Worm (Caenorhabditis elegans) whole organism, young adult: Measurements from ENCODE around the gene C13A10.1.

Source experiments
- B0019.2 ChIP-seq: fragments of 200-800 bp; sonication (Bioruptor generic); conservative IDR thresholded peaks from 2 replicates; pipeline ENCODE4 v1.3.6; 2022; ENCODE audit warnings: missing genetic modification reagents, missing genetic modification characterization, missing compliant biosample characterization
- B0261.1 ChIP-seq: sonication (generic microtip); optimal IDR thresholded peaks from 2 replicates; lab custom pipeline; 2016; ENCODE audit warnings: mild to moderate bottlenecking, missing genetic modification characterization, moderate library complexity, missing compliant biosample characterization
- F10E7.11 ChIP-seq: sonication (generic microtip); optimal IDR thresholded peaks from 2 replicates; lab custom pipeline; 2017; ENCODE audit warnings: mild to moderate bottlenecking, missing genetic modification characterization, moderate library complexity, missing compliant biosample characterization
- F22D6.2 ChIP-seq: sonication (generic microtip); optimal IDR thresholded peaks from 2 replicates; lab custom pipeline; 2016; ENCODE audit warnings: mild to moderate bottlenecking, missing genetic modification characterization, missing compliant biosample characterization
- F33H1.4 ChIP-seq: fragments of 200-800 bp; sonication (Bioruptor generic); IDR thresholded peaks from 2 replicates; pipeline ENCODE4 v1.3.6; 2022; ENCODE audit warnings: missing genetic modification reagents, missing genetic modification characterization, missing compliant biosample characterization
- F52B5.7 ChIP-seq: sonication (generic microtip); optimal IDR thresholded peaks from 2 replicates; lab custom pipeline; 2016; ENCODE audit warnings: mild to moderate bottlenecking, missing genetic modification characterization, missing compliant biosample characterization
- Y56A3A.18 ChIP-seq: fragments of 200-800 bp; sonication (Bioruptor generic); IDR thresholded peaks from 2 replicates; pipeline ENCODE4 v1.3.6; 2022; ENCODE audit warnings: missing genetic modification reagents, missing genetic modification characterization, missing compliant biosample characterization
- akir-1 ChIP-seq: fragments of 200-800 bp; sonication (Bioruptor generic); optimal IDR thresholded peaks from 2 replicates; lab custom pipeline; 2018; ENCODE audit warnings: mild to moderate bottlenecking, missing genetic modification characterization, moderate library complexity, missing compliant biosample characterization
- ama-1 ChIP-seq, 3 experiments: fragments of 150-350 bp in 1 of 3; sonication (generic microtip) in 2 of 3; optimal IDR thresholded peaks; 2 replicates each; lab custom pipeline; 2014 to 2018; ENCODE audit warnings: missing biosample characterization in 2 of 3, missing genetic modification characterization in 2 of 3, missing genetic modification reagents in 2 of 3
- aptf-3 ChIP-seq: fragments of 200-800 bp; sonication (Bioruptor generic); IDR thresholded peaks from 2 replicates; pipeline ENCODE4 v1.3.6; 2022; ENCODE audit warnings: missing genetic modification characterization, missing compliant biosample characterization
- atf-7 ChIP-seq: sonication (generic microtip); optimal IDR thresholded peaks from 2 replicates; lab custom pipeline; 2017; ENCODE audit warnings: mild to moderate bottlenecking, missing genetic modification characterization, missing compliant biosample characterization
- attf-5 ChIP-seq: fragments of 200-800 bp; sonication (Bioruptor generic); optimal IDR thresholded peaks from 2 replicates; lab custom pipeline; 2018; ENCODE audit warnings: mild to moderate bottlenecking, missing genetic modification characterization, missing compliant biosample characterization
- cebp-1 ChIP-seq, 2 experiments: fragments of 200-800 bp in 1 of 2; sonication (Bioruptor generic) in 1 of 2; sonication (generic microtip) in 1 of 2; IDR thresholded peaks in 1 of 2; optimal IDR thresholded peaks in 1 of 2; 2 replicates each; pipeline versions ENCODE4 v1.3.6 to Lab custom; 2017 to 2022; ENCODE audit warnings: missing compliant biosample characterization in 2 of 2, missing genetic modification characterization in 2 of 2, mild to moderate bottlenecking in 1 of 2, missing genetic modification reagents in 1 of 2, moderate library complexity in 1 of 2
- cebp-2 ChIP-seq: fragments of 200-800 bp; sonication (Bioruptor generic); IDR thresholded peaks from 2 replicates; pipeline ENCODE4 v1.3.6; 2022; ENCODE audit warnings: missing genetic modification characterization, missing compliant biosample characterization
- ceh-91 ChIP-seq: fragments of 200-800 bp; sonication (Bioruptor generic); IDR thresholded peaks from 2 replicates; pipeline ENCODE4 v1.3.6; 2022; ENCODE audit warnings: missing genetic modification reagents, missing genetic modification characterization, missing compliant biosample characterization
- dox-1 ChIP-seq: fragments of 200-800 bp; sonication (Bioruptor generic); IDR thresholded peaks from 2 replicates; pipeline ENCODE4 v1.3.6; 2022; ENCODE audit warnings: missing genetic modification reagents, missing genetic modification characterization, missing compliant biosample characterization
- dpl-1 ChIP-seq: fragments of 150-350 bp; optimal IDR thresholded peaks from 2 replicates; lab custom pipeline; 2014; ENCODE audit warnings: missing biosample characterization, missing genetic modification reagents, missing genetic modification characterization
- ekl-4 ChIP-seq: fragments of 200-800 bp; sonication (Bioruptor generic); IDR thresholded peaks from 2 replicates; pipeline ENCODE4 v1.3.6; 2022; ENCODE audit warnings: missing genetic modification reagents, missing genetic modification characterization, missing compliant biosample characterization
- ets-4 ChIP-seq: fragments of 200-800 bp; sonication (Bioruptor generic); optimal IDR thresholded peaks from 2 replicates; lab custom pipeline; 2018; ENCODE audit warnings: mild to moderate bottlenecking, missing genetic modification characterization, missing compliant biosample characterization
- him-1 ChIP-seq: sonication (generic microtip); optimal IDR thresholded peaks from 2 replicates; lab custom pipeline; 2016; ENCODE audit warnings: missing genotype, missing genetic modification reagents, missing genetic modification characterization, missing compliant biosample characterization
- hlh-26 ChIP-seq: fragments of 200-800 bp; sonication (Bioruptor generic); conservative IDR thresholded peaks from 2 replicates; pipeline ENCODE4 v1.3.6; 2022; ENCODE audit warnings: missing genetic modification reagents, missing genetic modification characterization, missing compliant biosample characterization
- hsf-1 ChIP-seq: fragments of 200-800 bp; sonication (Bioruptor generic); IDR thresholded peaks from 2 replicates; pipeline ENCODE4 v1.3.6; 2022; ENCODE audit warnings: missing genetic modification reagents, missing genetic modification characterization, missing compliant biosample characterization
- lag-1 ChIP-seq: fragments of 200-800 bp; sonication (Bioruptor generic); IDR thresholded peaks from 2 replicates; pipeline ENCODE4 v1.3.6; 2022; ENCODE audit warnings: missing genetic modification reagents, missing genetic modification characterization, missing compliant biosample characterization
- let-526 ChIP-seq: fragments of 200-800 bp; sonication (Bioruptor generic); IDR thresholded peaks from 2 replicates; pipeline ENCODE4 v1.3.6; 2022; ENCODE audit warnings: missing genetic modification reagents, missing genetic modification characterization, missing compliant biosample characterization
- let-607 ChIP-seq, 2 experiments: fragments of 200-800 bp in 1 of 2; sonication (Bioruptor generic) in 1 of 2; sonication (generic microtip) in 1 of 2; optimal IDR thresholded peaks; 2 replicates each; lab custom pipeline; 2016 to 2018; ENCODE audit warnings: mild to moderate bottlenecking in 2 of 2, missing compliant biosample characterization in 2 of 2, missing genetic modification characterization in 2 of 2, moderate library complexity in 2 of 2, missing genotype in 1 of 2
- lin-40 ChIP-seq: sonication (generic microtip); optimal IDR thresholded peaks from 2 replicates; lab custom pipeline; 2016; ENCODE audit warnings: missing genetic modification characterization, mild to moderate bottlenecking, missing compliant biosample characterization, missing genotype, missing genetic modification reagents
- lir-1 ChIP-seq: fragments of 200-800 bp; sonication (Bioruptor generic); conservative IDR thresholded peaks from 2 replicates; pipeline ENCODE4 v1.3.6; 2022; ENCODE audit warnings: missing genetic modification reagents, missing genetic modification characterization, missing compliant biosample characterization
- lsy-27 ChIP-seq: sonication (generic microtip); optimal IDR thresholded peaks from 2 replicates; lab custom pipeline; 2017; ENCODE audit warnings: missing genetic modification characterization, mild to moderate bottlenecking, missing compliant biosample characterization, antibody characterized with exemption, missing genotype, borderline replicate concordance; ENCODE audit not compliant: insufficient read depth
- nhr-27 ChIP-seq: fragments of 200-800 bp; sonication (Bioruptor generic); optimal IDR thresholded peaks from 2 replicates; lab custom pipeline; 2018; ENCODE audit warnings: mild to moderate bottlenecking, missing genetic modification characterization, moderate library complexity, missing compliant biosample characterization
- rpc-1 ChIP-seq, 2 experiments: fragments of 150-350 bp in 1 of 2; sonication (generic microtip) in 1 of 2; optimal IDR thresholded peaks; 2 replicates each; lab custom pipeline; 2014 to 2018; ENCODE audit warnings: missing biosample characterization in 1 of 2, missing genetic modification characterization in 1 of 2, missing genetic modification reagents in 1 of 2, missing genotype in 1 of 2
- snpc-1.1 ChIP-seq: sonication (generic microtip); optimal IDR thresholded peaks from 2 replicates; lab custom pipeline; 2017; ENCODE audit warnings: missing genetic modification characterization, mild to moderate bottlenecking, missing compliant biosample characterization, antibody characterized with exemption, moderate library complexity, missing genotype, missing genetic modification reagents; ENCODE audit not compliant: insufficient read depth
- snpc-1.3 ChIP-seq: sonication (generic microtip); optimal IDR thresholded peaks from 2 replicates; lab custom pipeline; 2017; ENCODE audit warnings: missing genetic modification characterization, mild to moderate bottlenecking, missing compliant biosample characterization, antibody characterized with exemption, moderate library complexity, missing genotype, missing genetic modification reagents; ENCODE audit not compliant: insufficient read depth
- snpc-3.4 ChIP-seq: sonication (generic microtip); optimal IDR thresholded peaks from 2 replicates; lab custom pipeline; 2017; ENCODE audit warnings: missing genetic modification characterization, mild to moderate bottlenecking, missing compliant biosample characterization, antibody characterized with exemption, moderate library complexity, missing genotype, missing genetic modification reagents
- tbp1 ChIP-seq: fragments of 200-800 bp; sonication (Bioruptor generic); optimal IDR thresholded peaks from 2 replicates; lab custom pipeline; 2018; ENCODE audit warnings: mild to moderate bottlenecking, missing genetic modification characterization, missing compliant biosample characterization
- tbx-9 ChIP-seq: sonication (generic microtip); optimal IDR thresholded peaks from 2 replicates; lab custom pipeline; 2016; ENCODE audit warnings: borderline replicate concordance, missing genetic modification characterization, inconsistent platforms, missing compliant biosample characterization
- tlf-1 ChIP-seq: fragments of 200-800 bp; sonication (Bioruptor generic); optimal IDR thresholded peaks from 2 replicates; lab custom pipeline; 2018; ENCODE audit warnings: mild to moderate bottlenecking, missing genetic modification characterization, missing compliant biosample characterization
- unc-62 ChIP-seq: fragments of 150-350 bp; optimal IDR thresholded peaks from 2 replicates; lab custom pipeline; 2014; ENCODE audit warnings: missing biosample characterization, missing genetic modification reagents, missing genetic modification characterization
- ztf-25 ChIP-seq: fragments of 200-800 bp; sonication (Bioruptor generic); IDR thresholded peaks from 2 replicates; pipeline ENCODE4 v1.3.6; 2022; ENCODE audit warnings: missing genetic modification reagents, missing genetic modification characterization, missing compliant biosample characterization
- ztf-26 ChIP-seq: sonication (generic microtip); optimal IDR thresholded peaks from 2 replicates; lab custom pipeline; 2017; ENCODE audit warnings: missing genetic modification characterization, missing compliant biosample characterization

C13A10.1 gene

DNA sequence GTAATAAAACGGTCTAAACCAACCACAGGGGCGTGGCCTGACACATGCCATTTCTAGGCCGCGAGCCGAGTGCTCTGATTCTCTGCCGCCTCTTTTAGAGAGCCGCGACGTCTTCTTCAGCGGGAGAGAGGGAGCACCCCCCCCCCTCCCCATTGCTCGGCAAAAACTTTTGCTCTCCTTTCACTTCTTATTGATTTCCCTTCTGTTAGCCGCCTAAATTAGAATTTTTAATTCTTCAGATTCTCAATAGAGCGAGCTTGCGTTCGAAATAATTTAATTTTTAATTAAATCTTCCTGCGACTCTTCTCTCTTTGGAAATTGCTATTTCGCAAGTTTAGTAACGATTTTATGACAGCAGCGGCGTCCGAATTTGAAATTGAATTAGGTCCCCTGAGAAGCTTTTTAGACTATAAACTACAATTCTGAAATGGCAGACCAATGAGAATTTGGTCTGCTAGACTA lies 32.2 kb downstream of the C13A10.1 start (continued):
- TF ChIP-seq ama-1 (optimal IDR thresholded peaks at IDR 0.05; lab: Kevin White, UChicago), result no peak
- peak in 1 of 2 experiments; percentile 1 for TF ChIP-seq ama-1 (GFP tag; optimal IDR thresholded peaks at IDR 0.05; lab: Kevin White, UChicago)
- no peak for TF ChIP-seq let-526 (GFP tag; lab: Robert Waterston, UW)
- peak; percentile 83 for TF ChIP-seq attf-5 (GFP tag; lab: Kevin White, UChicago)
- TF ChIP-seq atf-7, result peak; percentile 34
- no peak for TF ChIP-seq him-1 (tag; lab: Kevin White, UChicago)
- peak; percentile 71 for TF ChIP-seq F52B5.7 (tag; lab: Kevin White, UChicago)
- no peak for TF ChIP-seq dpl-1 (GFP tag; lab: Kevin White, UChicago)
- TF ChIP-seq dox-1 (GFP tag; lab: Robert Waterston, UW), result 0 out of 2 replicates have a peak, but pooled peaks have one; percentile 40
- peak; percentile 2 for TF ChIP-seq snpc-3.4 (tag; lab: Kevin White, UChicago)
- TF ChIP-seq tbx-9, result no peak
- TF ChIP-seq B0019.2, result no peak
- TF ChIP-seq ekl-4, result peak; percentile 76
- no peak for TF ChIP-seq lsy-27 (tag; lab: Kevin White, UChicago)
- no peak for TF ChIP-seq let-607 (tag; optimal IDR thresholded peaks at IDR 0.05; lab: Kevin White, UChicago)
- no peak for TF ChIP-seq cebp-1 (GFP tag; IDR thresholded peaks at IDR 0.05; lab: Robert Waterston, UW)
- TF ChIP-seq cebp-1 (tag; optimal IDR thresholded peaks at IDR 0.05; lab: Kevin White, UChicago), result peak; percentile 74
- TF ChIP-seq snpc-1.3 (tag; lab: Kevin White, UChicago), result peak; percentile 4
- no peak for TF ChIP-seq akir-1 (GFP tag; lab: Kevin White, UChicago)
- TF ChIP-seq ztf-25 (GFP tag; lab: Robert Waterston, UW), result no peak
- no peak for TF ChIP-seq tbp1 (GFP tag; lab: Kevin White, UChicago)
- 0 out of 2 replicates have a peak, but pooled peaks have one; percentile 68 for TF ChIP-seq hsf-1 (GFP tag; lab: Robert Waterston, UW)
- TF ChIP-seq hlh-26 (GFP tag; lab: Robert Waterston, UW), result no peak
- no peak for TF ChIP-seq snpc-1.1 (tag; lab: Kevin White, UChicago)
- peak; percentile 78 for TF ChIP-seq F10E7.11 (tag; lab: Kevin White, UChicago)
- no peak for TF ChIP-seq tlf-1
- TF ChIP-seq lir-1 (GFP tag; lab: Robert Waterston, UW), result no peak
- TF ChIP-seq lin-40, result peak; percentile 40
- TF ChIP-seq nhr-27 (tag; lab: Kevin White, UChicago), result peak; percentile 43
- TF ChIP-seq rpc-1 (optimal IDR thresholded peaks at IDR 0.05; lab: Kevin White, UChicago), result no peak
- no peak for TF ChIP-seq rpc-1 (tag; optimal IDR thresholded peaks at IDR 0.05; lab: Kevin White, UChicago)
- peak; percentile 2 for TF ChIP-seq B0261.1 (tag; lab: Kevin White, UChicago)
- TF ChIP-seq aptf-3 (GFP tag; lab: Robert Waterston, UW), result no peak
- no peak for TF ChIP-seq Y56A3A.18
- TF ChIP-seq F22D6.2 (tag; lab: Kevin White, UChicago), result no peak
- no peak for TF ChIP-seq cebp-2 (GFP tag; lab: Robert Waterston, UW)
- no peak for TF ChIP-seq lag-1 (GFP tag; lab: Robert Waterston, UW)
- TF ChIP-seq ztf-26 (tag; lab: Kevin White, UChicago), result no peak
- no peak for TF ChIP-seq unc-62
- TF ChIP-seq ceh-91 (GFP tag; lab: Robert Waterston, UW), result no peak
- TF ChIP-seq F33H1.4 (GFP tag; lab: Robert Waterston, UW), result no peak
- no peak for TF ChIP-seq ets-4 (GFP tag; lab: Kevin White, UChicago)
- TF ChIP-seq, all 124 proteins: peak for 36
